Fruit fly (Drosophila melanogaster): ENCODE measurements around the gene CG43896.

CG43896 gene

DNA sequence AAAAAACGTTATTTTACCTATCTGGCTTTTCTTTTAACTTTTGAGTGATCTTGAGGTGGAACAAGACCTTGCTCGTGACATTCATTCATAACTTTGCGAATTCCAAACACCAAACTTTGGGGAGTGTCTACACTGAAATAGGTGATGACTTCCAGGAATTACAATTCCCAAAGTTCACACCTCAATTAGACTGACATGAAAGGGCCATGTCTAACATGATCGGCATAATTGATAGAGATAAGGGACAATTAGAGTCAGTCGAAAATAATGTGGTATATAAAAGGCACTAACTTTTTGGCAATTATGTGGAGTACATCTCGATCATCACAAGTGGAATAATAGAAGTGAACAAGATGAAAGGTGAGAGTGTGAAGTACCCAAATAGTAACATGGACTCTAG is at the start of gene CG43896:
CG43896 (plus strand) TSS at position 301 of the 400 bp plus-strand sequence.
- TF ChIP-seq CTCF (optimal IDR thresholded peaks at IDR 0.05) (no peak), CG8478 (optimal IDR thresholded peaks at IDR 0.05) (no peak)

DNA sequence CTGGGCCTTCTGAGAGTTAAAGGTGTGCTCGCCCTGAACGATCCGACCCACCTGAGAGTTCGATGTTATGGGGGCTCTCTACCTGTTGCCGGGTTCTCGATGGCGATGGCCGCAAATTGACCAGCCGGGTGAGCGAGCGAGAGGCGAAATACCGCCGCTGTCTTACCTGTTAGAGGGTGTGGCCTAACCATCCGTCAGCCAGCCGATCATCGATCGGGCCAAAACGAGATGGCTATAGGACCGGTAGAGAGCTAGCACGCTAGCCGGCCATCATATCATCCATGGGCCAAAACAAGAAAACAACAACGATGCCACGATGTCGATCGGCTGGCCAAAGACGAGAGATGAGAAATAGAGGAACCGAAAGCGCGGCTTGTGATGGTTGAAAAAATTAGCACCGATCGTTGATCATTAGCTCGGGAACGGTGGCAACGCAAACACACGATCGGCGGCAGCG is 48.6 kb upstream of the CG43896 start, which contains the start of gene byn:
byn (plus strand) TSS at position 407 of the 457 bp plus-strand sequence.
- TF ChIP-seq CG8478 (optimal IDR thresholded peaks at IDR 0.05) (no peak), CTCF (optimal IDR thresholded peaks at IDR 0.05) (no peak)

DNA sequence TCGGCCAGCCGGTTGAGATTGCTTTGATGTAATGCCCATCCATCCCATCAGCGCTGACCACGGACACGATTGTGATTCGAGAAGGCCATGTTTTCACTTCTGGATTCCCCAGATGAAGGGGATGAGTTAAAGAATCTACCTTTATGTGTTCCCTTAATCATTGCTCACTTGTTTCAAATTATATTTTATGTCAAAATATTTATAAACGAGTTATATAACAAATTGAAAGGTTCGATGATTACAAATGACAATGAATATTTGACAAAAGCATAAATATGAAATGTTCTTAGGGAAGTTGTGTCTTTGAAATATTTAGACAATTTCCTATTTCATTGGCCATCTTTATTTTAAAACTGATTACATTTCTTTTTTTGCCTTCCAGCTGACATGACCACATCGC is 44.3 kb upstream of the CG43896 start:
- no peak for TF ChIP-seq CTCF (optimal IDR thresholded peaks at IDR 0.05)
- TF ChIP-seq CG8478 (optimal IDR thresholded peaks at IDR 0.05), result no peak

DNA sequence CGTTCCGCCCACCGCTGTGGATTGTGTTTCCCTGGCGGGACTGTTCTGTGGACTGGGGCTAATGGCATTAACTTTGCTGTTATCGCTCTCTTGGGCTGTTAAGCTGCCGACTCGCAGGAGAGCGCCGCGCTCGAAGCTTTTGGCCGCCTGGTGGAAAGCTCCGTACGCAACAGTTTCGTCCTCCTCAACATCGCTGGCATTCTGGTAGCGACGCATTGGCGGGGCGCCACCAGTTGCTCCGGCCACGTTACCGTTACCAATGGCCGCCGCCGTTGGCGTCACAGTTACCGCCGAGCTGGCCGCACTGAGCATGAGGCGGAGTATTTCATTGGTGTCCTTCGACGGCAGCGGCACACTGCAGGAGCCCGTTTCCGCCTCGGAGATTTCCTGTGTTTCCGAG is 38.6 kb upstream of the CG43896 start:
- TF ChIP-seq CG8478 (optimal IDR thresholded peaks at IDR 0.05) (no peak), CTCF (optimal IDR thresholded peaks at IDR 0.05) (no peak)

DNA sequence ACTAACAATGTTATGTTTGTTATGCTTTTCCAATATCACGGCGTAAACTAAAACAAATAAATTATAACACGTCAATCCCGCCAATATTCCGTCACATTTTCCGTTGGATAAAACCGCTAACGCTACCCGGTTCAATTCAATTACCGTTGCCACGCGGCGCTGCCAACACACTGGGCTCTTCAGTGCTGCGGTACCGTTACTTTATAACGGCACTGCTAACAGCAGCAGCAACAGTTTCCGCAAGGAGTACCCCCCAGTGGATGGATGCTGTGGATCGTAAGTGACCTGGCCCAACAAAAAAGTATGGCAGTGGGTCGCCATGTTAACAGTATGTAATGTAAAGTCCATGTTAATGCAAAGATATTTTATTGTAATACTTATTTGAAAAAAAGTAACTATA is 37.2 kb upstream of the CG43896 start, which contains the start of gene CG44837:
CG44837 (minus strand) TSS at position 157 of the 400 bp plus-strand sequence.
- TF ChIP-seq CG8478 (optimal IDR thresholded peaks at IDR 0.05) (no peak), CTCF (optimal IDR thresholded peaks at IDR 0.05) (no peak)

DNA sequence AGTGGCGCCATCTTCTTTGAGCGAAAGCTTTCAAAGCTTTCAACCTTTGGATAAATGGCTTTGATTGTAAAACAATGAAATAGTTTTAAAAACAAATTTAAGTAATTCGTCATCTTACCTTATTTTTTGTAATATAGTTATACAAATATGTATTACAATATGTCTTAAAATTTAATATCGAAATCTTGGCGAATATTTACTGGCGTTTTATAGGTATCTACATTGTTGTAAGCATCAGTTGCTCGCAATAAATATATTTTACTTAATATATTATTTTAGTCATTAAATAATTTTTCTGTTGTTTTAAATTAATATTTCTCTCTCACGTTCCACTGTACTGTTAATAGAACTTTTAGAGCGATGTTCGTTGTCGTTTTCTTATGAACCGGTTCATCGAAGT is 34.3 kb upstream of the CG43896 start, which contains the start of gene Rpt4R:
Rpt4R (plus strand) TSS at position 301 of the 400 bp plus-strand sequence.
- TF ChIP-seq CG8478 (optimal IDR thresholded peaks at IDR 0.05) (no peak), CTCF (optimal IDR thresholded peaks at IDR 0.05) (no peak)

DNA sequence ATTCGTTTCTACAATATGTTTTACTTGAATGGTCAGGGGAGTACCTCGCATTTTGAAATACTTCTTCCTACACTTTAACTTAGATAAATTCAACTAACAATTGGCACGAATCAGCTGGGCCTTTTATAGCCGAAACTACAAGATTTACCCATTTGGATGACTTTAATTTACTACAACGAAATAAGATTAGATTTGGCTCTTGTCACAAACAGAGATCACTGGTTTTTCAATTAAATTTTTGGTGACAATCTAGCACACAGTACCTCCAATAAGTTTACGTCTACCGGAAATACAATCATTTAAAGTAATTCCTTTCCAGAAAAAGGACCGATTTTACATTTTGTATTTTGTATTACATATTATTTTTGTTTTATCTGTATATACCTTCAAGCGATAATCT is 31.2 kb upstream of the CG43896 start, which contains the start of gene CG5883:
CG5883 (minus strand) TSS at position 101 of the 400 bp plus-strand sequence.
- TF ChIP-seq CG8478 (optimal IDR thresholded peaks at IDR 0.05), result no peak
- TF ChIP-seq CTCF (optimal IDR thresholded peaks at IDR 0.05), result no peak

DNA sequence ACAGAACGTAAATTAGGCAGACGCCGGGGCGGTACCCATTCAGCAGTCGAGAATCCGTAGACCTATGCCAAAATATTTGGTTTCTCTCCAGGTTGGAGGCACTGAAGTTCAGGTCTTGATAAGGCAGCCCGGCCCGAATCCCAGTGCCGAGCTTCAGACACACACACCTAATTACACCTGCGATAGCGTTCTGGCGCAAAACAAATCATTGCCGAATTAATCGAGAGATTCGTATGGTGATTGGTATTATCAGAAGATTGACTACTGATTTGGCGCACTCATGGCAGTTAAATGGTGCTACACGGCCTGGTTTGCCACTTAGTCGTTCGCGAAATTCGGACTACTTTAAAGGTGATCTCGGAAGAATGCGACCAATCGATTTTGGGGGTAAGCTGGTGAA is 28.6 kb upstream of the CG43896 start, which contains the start of gene CG7252:
CG7252 (plus strand) TSS at position 319 of the 400 bp plus-strand sequence.
- TF ChIP-seq CG8478 (optimal IDR thresholded peaks at IDR 0.05), result no peak
- TF ChIP-seq CTCF (optimal IDR thresholded peaks at IDR 0.05), result no peak

DNA sequence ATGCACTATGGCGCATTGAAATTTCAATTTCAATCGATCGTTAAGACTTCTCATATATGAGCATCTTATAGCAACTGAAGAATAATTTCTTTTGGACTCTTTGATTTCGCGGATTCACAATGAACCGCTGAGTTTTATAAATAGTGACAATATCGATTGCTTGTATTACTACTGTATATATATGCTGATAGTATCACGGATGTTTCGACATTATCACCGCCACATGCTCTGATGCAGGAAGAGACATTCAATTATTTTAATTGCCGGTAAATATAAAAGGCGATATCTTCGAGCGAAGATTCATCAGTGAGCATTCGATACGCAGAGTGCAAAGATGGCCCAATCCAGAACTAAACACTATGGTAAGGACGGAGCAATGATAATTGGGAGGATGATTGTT is 26.4 kb upstream of the CG43896 start, which contains the start of gene CG17826:
CG17826 (plus strand) TSS at position 301 of the 400 bp plus-strand sequence.
- TF ChIP-seq CTCF (optimal IDR thresholded peaks at IDR 0.05) (no peak), CG8478 (optimal IDR thresholded peaks at IDR 0.05) (no peak)

DNA sequence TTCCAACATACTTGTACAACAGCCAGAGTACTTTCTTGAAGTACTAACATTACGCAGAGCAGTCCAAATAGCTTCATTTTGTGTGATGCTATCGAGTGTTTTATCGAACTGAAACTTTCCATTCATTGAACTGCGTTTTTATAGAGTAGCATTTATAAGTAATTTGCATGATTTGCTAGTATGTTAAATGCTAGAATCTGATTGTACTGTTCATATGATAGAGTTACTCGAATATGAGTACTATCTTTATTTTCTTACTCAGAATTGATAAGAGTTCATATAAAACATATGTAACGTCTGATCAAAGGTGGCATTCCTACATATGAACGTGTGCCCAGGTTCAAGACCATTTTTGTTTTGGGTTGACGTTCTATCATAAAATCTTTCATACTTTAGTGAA is 22.7 kb upstream of the CG43896 start, which contains the start of gene obst-G:
obst-G (minus strand) TSS at position 101 of the 400 bp plus-strand sequence.
- TF ChIP-seq CG8478 (optimal IDR thresholded peaks at IDR 0.05), result no peak
- TF ChIP-seq CTCF (optimal IDR thresholded peaks at IDR 0.05), result no peak

DNA sequence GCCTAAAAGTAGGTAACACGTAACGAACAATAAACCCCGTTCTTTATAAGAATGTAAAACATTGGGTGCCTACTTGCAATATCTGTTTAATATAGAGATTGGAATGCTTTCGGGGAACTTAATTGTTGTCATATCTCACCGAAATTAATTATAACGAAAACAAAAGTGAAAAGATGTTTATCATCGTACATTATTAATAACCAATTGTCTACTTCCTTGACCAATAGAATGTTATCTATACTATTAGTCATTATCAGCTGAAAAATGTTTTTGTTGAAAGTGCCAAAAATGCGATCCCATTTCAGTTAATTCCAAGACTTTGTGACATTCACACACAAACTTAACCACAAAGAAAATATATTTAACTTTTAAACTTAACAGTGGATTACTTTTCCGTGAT is 22.1 kb upstream of the CG43896 start, which contains the start of gene CG7248:
CG7248 (plus strand) TSS at position 301 of the 400 bp plus-strand sequence.
- TF ChIP-seq CTCF (optimal IDR thresholded peaks at IDR 0.05) (no peak), CG8478 (optimal IDR thresholded peaks at IDR 0.05) (no peak)

DNA sequence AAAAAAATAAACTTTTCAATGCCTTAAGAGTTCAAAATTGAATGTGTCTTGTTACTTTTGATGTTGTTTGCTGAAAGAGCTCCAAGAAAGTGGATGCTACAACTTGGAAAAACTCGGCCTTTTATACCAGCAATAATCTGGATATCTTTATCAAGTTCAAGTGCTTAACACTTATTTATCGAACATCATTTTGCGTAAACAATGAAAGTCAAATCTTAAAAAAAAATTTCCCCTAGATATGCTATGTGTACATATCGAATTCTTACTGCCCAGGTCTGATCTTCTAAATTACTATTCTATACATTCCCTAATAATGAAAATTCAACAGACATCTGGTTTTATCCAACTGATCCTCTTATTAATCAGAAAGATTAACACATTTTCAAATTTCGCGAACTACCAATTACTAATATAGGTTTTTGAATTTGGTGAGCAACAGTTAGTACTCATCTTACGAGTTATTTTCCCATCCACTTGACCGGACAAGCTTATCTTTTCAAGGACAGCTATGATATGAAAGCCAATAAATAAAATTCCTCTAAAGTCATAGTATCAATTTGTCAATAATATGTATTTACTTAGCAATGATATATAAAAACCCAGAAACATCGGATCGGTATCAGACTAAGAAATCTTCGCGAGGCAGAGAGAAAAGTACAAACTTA is 18.1 kb upstream of the CG43896 start, which contains the start of the genes CG11570 and CG43294:
CG11570 (minus strand) TSS at position 101 of the 665 bp plus-strand sequence.
CG43294 (plus strand) TSS at position 615 of the 665 bp plus-strand sequence.
- TF ChIP-seq CG8478 (optimal IDR thresholded peaks at IDR 0.05), result no peak
- no peak for TF ChIP-seq CTCF (optimal IDR thresholded peaks at IDR 0.05)

DNA sequence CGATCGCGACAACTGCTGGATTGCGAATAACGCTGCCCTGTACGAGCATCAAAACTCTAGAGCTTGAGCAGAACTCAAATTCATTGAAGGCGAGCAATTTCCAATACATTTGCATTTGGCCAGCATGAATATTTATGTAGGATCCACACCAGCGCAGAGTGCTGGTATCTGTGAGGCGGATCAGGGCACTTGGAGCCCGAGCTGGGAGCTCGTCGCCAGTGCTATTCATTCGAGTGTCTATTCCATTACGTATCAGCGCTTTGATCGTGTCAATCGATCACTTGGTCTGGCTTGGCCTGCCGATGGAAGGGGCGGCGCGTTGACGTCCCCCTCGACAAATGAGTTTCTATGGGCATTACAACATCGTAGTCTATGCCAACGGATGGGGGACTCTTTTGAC is 9.8 kb upstream of the CG43896 start, which contains the start of gene prc:
prc (minus strand) TSS at position 28 of the 400 bp plus-strand sequence.
- no peak for TF ChIP-seq CG8478 (optimal IDR thresholded peaks at IDR 0.05)
- TF ChIP-seq CTCF (optimal IDR thresholded peaks at IDR 0.05), result no peak

DNA sequence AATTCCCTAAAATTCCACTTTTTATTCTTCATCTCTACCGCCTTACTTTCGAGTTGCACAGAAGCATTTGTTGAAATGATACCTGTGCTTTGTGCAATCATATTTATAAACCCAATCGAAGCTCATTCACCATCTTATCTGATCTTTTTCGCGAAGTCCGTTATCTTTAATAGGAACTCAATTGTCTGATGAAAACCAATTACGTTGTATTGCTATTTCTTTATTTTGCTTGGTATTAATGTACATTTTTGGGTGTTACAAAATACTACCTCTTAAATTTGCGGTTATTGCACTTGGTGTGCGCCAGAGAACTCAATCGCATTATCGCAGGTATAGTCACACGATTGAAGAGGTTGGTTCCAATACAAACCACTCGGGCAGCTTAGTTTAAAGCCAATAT is 3.0 kb upstream of the CG43896 start, which contains the start of gene Muc68E:
Muc68E (minus strand) TSS at position 101 of the 400 bp plus-strand sequence.
- TF ChIP-seq CG8478 (optimal IDR thresholded peaks at IDR 0.05), result no peak
- no peak for TF ChIP-seq CTCF (optimal IDR thresholded peaks at IDR 0.05)

DNA sequence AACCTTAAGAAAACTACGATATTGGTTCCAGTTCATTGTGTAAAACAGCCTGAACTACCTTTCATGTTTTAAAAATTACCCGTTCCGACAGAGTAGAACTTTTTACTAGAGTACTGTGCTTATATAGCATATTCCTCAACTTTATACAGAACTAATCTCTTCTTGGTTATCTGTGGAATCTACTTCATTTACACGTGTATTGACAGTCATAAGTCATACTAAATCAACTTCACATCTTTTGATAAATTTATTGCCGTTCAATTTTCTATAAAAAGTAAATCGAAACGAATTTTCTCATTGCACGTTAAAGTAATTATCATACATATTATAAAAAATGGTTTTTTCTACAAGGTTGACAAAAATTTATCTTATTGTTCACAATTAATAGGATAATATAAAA is 2.2 kb upstream of the CG43896 start, which contains the start of gene CG42397:
CG42397 (minus strand) TSS at position 101 of the 400 bp plus-strand sequence.
- no peak for TF ChIP-seq CTCF (optimal IDR thresholded peaks at IDR 0.05)
- TF ChIP-seq CG8478 (optimal IDR thresholded peaks at IDR 0.05), result no peak

Measured in S2 (cell line).